Fruit fly (Drosophila melanogaster) whole organism, embryonic: ENCODE data around the gene CG3635.

ENCODE experiments used
- ATbp ChIP-seq: fragments of 200-800 bp; sonication (Bioruptor generic); optimal IDR thresholded peaks from 2 replicates; lab custom pipeline; 2017; ENCODE audit warnings: missing biosample characterization, mild to moderate bottlenecking, missing genetic modification characterization, missing genetic modification reagents
- Ada2b ChIP-seq: fragments of 200-800 bp; sonication (Bioruptor generic); IDR thresholded peaks from 2 replicates; pipeline ENCODE4 v1.3.6; 2022; ENCODE audit warnings: missing biosample characterization, missing genetic modification characterization
- Aef1 ChIP-seq: fragments of 200-800 bp; sonication (Bioruptor generic); IDR thresholded peaks from 3 replicates; pipeline ENCODE4 v1.3.6; 2022; ENCODE audit warnings: missing biosample characterization, missing genetic modification characterization
- B-H2 ChIP-seq: fragments of 200-800 bp; sonication (Bioruptor generic); optimal IDR thresholded peaks from 2 replicates; lab custom pipeline; 2018; ENCODE audit warnings: missing biosample characterization, mild to moderate bottlenecking, missing genetic modification characterization
- CG10267 ChIP-seq: fragments of 200-800 bp; sonication (Bioruptor generic); optimal IDR thresholded peaks from 2 replicates; lab custom pipeline; 2018; ENCODE audit warnings: missing biosample characterization, mild to moderate bottlenecking, missing genetic modification characterization, moderate library complexity
- CG1233 ChIP-seq: fragments of 200-800 bp; sonication (Bioruptor generic); optimal IDR thresholded peaks from 4 replicates; lab custom pipeline; 2018; ENCODE audit warnings: missing biosample characterization, mild to moderate bottlenecking, missing genetic modification characterization
- CG12659 ChIP-seq: fragments of 200-800 bp; sonication (Bioruptor generic); optimal IDR thresholded peaks from 3 replicates; lab custom pipeline; 2017; ENCODE audit warnings: mild to moderate bottlenecking, missing biosample characterization, missing genetic modification reagents, missing genetic modification characterization
- CG15011 ChIP-seq: fragments of 200-800 bp; sonication (Bioruptor generic); optimal IDR thresholded peaks from 3 replicates; lab custom pipeline; 2018; ENCODE audit warnings: missing biosample characterization, mild to moderate bottlenecking, missing genetic modification characterization
- CG15269 ChIP-seq: fragments of 200-800 bp; sonication (Bioruptor generic); optimal IDR thresholded peaks from 2 replicates; lab custom pipeline; 2018; ENCODE audit warnings: missing biosample characterization, mild to moderate bottlenecking, missing genetic modification characterization, moderate library complexity
- CG1603 ChIP-seq: fragments of 200-800 bp; sonication (Bioruptor generic); optimal IDR thresholded peaks from 2 replicates; lab custom pipeline; 2019; ENCODE audit warnings: missing biosample characterization, mild to moderate bottlenecking, missing genetic modification characterization, moderate library complexity
- CG16779 ChIP-seq: fragments of 200-800 bp; sonication (Bioruptor generic); IDR thresholded peaks from 2 replicates; pipeline ENCODE4 v1.3.6; 2022; ENCODE audit warnings: missing biosample characterization, missing genetic modification characterization
- CG17359 ChIP-seq: fragments of 200-800 bp; sonication (Bioruptor generic); optimal IDR thresholded peaks from 3 replicates; lab custom pipeline; 2018; ENCODE audit warnings: missing biosample characterization, mild to moderate bottlenecking, missing genetic modification characterization, moderate library complexity
- CG17568 ChIP-seq: fragments of 200-800 bp; sonication (Bioruptor generic); optimal IDR thresholded peaks from 2 replicates; lab custom pipeline; 2018; ENCODE audit warnings: missing biosample characterization, mild to moderate bottlenecking, missing genetic modification characterization, moderate library complexity
- CG18619 ChIP-seq: fragments of 200-800 bp; sonication (Bioruptor generic); optimal IDR thresholded peaks from 3 replicates; lab custom pipeline; 2017; ENCODE audit warnings: missing biosample characterization, mild to moderate bottlenecking, missing genetic modification characterization
- CG18764 ChIP-seq: fragments of 200-800 bp; sonication (Bioruptor generic); optimal IDR thresholded peaks from 3 replicates; lab custom pipeline; 2016; ENCODE audit warnings: missing biosample characterization, missing genetic modification characterization
- CG3163 ChIP-seq: fragments of 200-800 bp; sonication (Bioruptor generic); optimal IDR thresholded peaks from 3 replicates; lab custom pipeline; 2016; ENCODE audit warnings: missing biosample characterization, missing genetic modification characterization
- CG34224 ChIP-seq: fragments of 200-800 bp; sonication (Bioruptor generic); IDR thresholded peaks from 3 replicates; pipeline ENCODE4 v1.3.6; 2022; ENCODE audit warnings: missing biosample characterization, missing genetic modification characterization; ENCODE audit not compliant: partially characterized antibody
- CG5953 ChIP-seq: fragments of 200-800 bp; sonication (Bioruptor generic); IDR thresholded peaks from 2 replicates; pipeline ENCODE4 v1.3.6; 2022; ENCODE audit warnings: missing biosample characterization, missing genetic modification characterization
- CG6254 ChIP-seq: fragments of 200-800 bp; sonication (Bioruptor generic); optimal IDR thresholded peaks from 3 replicates; lab custom pipeline; 2017; ENCODE audit warnings: mild to moderate bottlenecking, missing biosample characterization, missing genetic modification reagents, missing genetic modification characterization
- CG7987 ChIP-seq: fragments of 200-800 bp; sonication (Bioruptor generic); optimal IDR thresholded peaks from 2 replicates; lab custom pipeline; 2018; ENCODE audit warnings: missing biosample characterization, mild to moderate bottlenecking, missing genetic modification characterization, moderate library complexity
- CG8290 ChIP-seq, 3 experiments: fragments of 200-800 bp; sonication (Bioruptor generic); optimal IDR thresholded peaks; 2 replicates each; lab custom pipeline; 2016 to 2019; ENCODE audit warnings: missing biosample characterization in 3 of 3, missing genetic modification characterization in 3 of 3, mild to moderate bottlenecking in 2 of 3, moderate library complexity in 1 of 3
- CG9609 ChIP-seq: fragments of 200-800 bp; sonication (Bioruptor generic); optimal IDR thresholded peaks from 3 replicates; lab custom pipeline; 2016; ENCODE audit warnings: missing biosample characterization, missing genetic modification characterization
- CG9797 ChIP-seq: fragments of 200-800 bp; sonication (Bioruptor generic); optimal IDR thresholded peaks from 3 replicates; lab custom pipeline; 2018; ENCODE audit warnings: missing biosample characterization, mild to moderate bottlenecking, missing genetic modification characterization
- CG9932 ChIP-seq: fragments of 200-800 bp; sonication (Bioruptor generic); IDR thresholded peaks from 2 replicates; pipeline ENCODE4 v1.3.6; 2022; ENCODE audit warnings: missing biosample characterization, missing genetic modification characterization
- Dp ChIP-seq: fragments of 200-800 bp; sonication (Bioruptor generic); optimal IDR thresholded peaks from 2 replicates; lab custom pipeline; 2018; ENCODE audit warnings: missing biosample characterization, mild to moderate bottlenecking, missing genetic modification characterization, moderate library complexity
- Ets97D ChIP-seq: fragments of 200-800 bp; sonication (Bioruptor generic); optimal IDR thresholded peaks from 3 replicates; lab custom pipeline; 2016; ENCODE audit warnings: missing biosample characterization, missing genetic modification characterization
- MTF-1 ChIP-seq: fragments of 200-800 bp; sonication (Bioruptor generic); optimal IDR thresholded peaks from 2 replicates; lab custom pipeline; 2018; ENCODE audit warnings: missing biosample characterization, mild to moderate bottlenecking, missing genetic modification characterization, borderline replicate concordance
- Med ChIP-seq: fragments of 200-800 bp; sonication (Bioruptor generic); peaks from one replicate; lab custom pipeline; 2016; ENCODE audit warnings: missing biosample characterization, missing genetic modification characterization, mild to moderate bottlenecking, inconsistent platforms, moderate library complexity
- NK7.1 ChIP-seq: fragments of 200-800 bp; sonication (Bioruptor generic); optimal IDR thresholded peaks from 3 replicates; lab custom pipeline; 2016; ENCODE audit warnings: missing biosample characterization, missing genetic modification characterization
- Neu2 ChIP-seq: fragments of 200-800 bp; sonication (Bioruptor generic); optimal IDR thresholded peaks from 3 replicates; lab custom pipeline; 2016; ENCODE audit warnings: missing biosample characterization, missing genetic modification characterization, borderline replicate concordance
- Opbp ChIP-seq: fragments of 200-800 bp; sonication (Bioruptor generic); IDR thresholded peaks from 3 replicates; pipeline ENCODE4 v1.3.6; 2022; ENCODE audit warnings: missing biosample characterization, missing genetic modification characterization; ENCODE audit not compliant: partially characterized antibody
- Sox102F ChIP-seq: fragments of 200-800 bp; sonication (Bioruptor generic); optimal IDR thresholded peaks from 2 replicates; lab custom pipeline; 2018; ENCODE audit warnings: missing biosample characterization, mild to moderate bottlenecking, missing genetic modification characterization, moderate library complexity
- Spps ChIP-seq: fragments of 200-800 bp; sonication (Bioruptor generic); optimal IDR thresholded peaks from 2 replicates; lab custom pipeline; 2018; ENCODE audit warnings: missing biosample characterization, mild to moderate bottlenecking, missing genetic modification characterization
- YL-1 ChIP-seq: fragments of 200-800 bp; sonication (Bioruptor generic); optimal IDR thresholded peaks from 3 replicates; lab custom pipeline; 2017; ENCODE audit warnings: missing biosample characterization, mild to moderate bottlenecking, missing genetic modification characterization
- ab ChIP-seq: fragments of 200-800 bp; sonication (Bioruptor generic); optimal IDR thresholded peaks from 2 replicates; lab custom pipeline; 2016; ENCODE audit warnings: missing biosample characterization, missing genetic modification characterization
- amos ChIP-seq: fragments of 200-800 bp; sonication (Bioruptor generic); IDR thresholded peaks from 2 replicates; pipeline ENCODE4 v1.3.6; 2022; ENCODE audit warnings: missing biosample characterization, missing genetic modification characterization; ENCODE audit not compliant: partially characterized antibody
- ase ChIP-seq: fragments of 200-800 bp; sonication (Bioruptor generic); IDR thresholded peaks from 3 replicates; pipeline ENCODE4 v1.3.6; 2022; ENCODE audit warnings: missing biosample characterization, missing genetic modification characterization
- ash1 ChIP-seq: fragments of 200-800 bp; sonication (Bioruptor generic); optimal IDR thresholded peaks from 2 replicates; lab custom pipeline; 2018; ENCODE audit warnings: missing biosample characterization, mild to moderate bottlenecking, missing genetic modification characterization
- bowl ChIP-seq: fragments of 200-800 bp; sonication (Bioruptor generic); IDR thresholded peaks from 2 replicates; pipeline ENCODE4 v1.3.6; 2022; ENCODE audit warnings: missing biosample characterization, missing genetic modification characterization
- ewg ChIP-seq: fragments of 200-800 bp; sonication (Bioruptor generic); optimal IDR thresholded peaks from 3 replicates; lab custom pipeline; 2017; ENCODE audit warnings: mild to moderate bottlenecking, missing biosample characterization, missing genetic modification reagents, missing genetic modification characterization
- jing ChIP-seq: fragments of 200-800 bp; sonication (Bioruptor generic); optimal IDR thresholded peaks from 2 replicates; lab custom pipeline; 2018; ENCODE audit warnings: missing biosample characterization, mild to moderate bottlenecking, missing genetic modification characterization
- lbe ChIP-seq: fragments of 200-800 bp; sonication (Bioruptor generic); optimal IDR thresholded peaks from 2 replicates; lab custom pipeline; 2016; ENCODE audit warnings: missing biosample characterization, mild to moderate bottlenecking, missing genetic modification characterization
- nom ChIP-seq: fragments of 200-800 bp; sonication (Bioruptor generic); optimal IDR thresholded peaks from 2 replicates; lab custom pipeline; 2017; ENCODE audit warnings: missing biosample characterization, missing genetic modification characterization, mild to moderate bottlenecking, moderate library complexity, missing genetic modification reagents
- pnt ChIP-seq: fragments of 200-800 bp; sonication (Bioruptor generic); optimal IDR thresholded peaks from 3 replicates; lab custom pipeline; 2016; ENCODE audit warnings: missing biosample characterization, missing genetic modification characterization
- pros ChIP-seq: fragments of 200-800 bp; sonication (Bioruptor generic); optimal IDR thresholded peaks from 3 replicates; lab custom pipeline; 2019; ENCODE audit warnings: missing biosample characterization, mild to moderate bottlenecking, missing genetic modification characterization, moderate library complexity
- slbo ChIP-seq: fragments of 200-800 bp; sonication (Bioruptor generic); IDR thresholded peaks from 2 replicates; pipeline ENCODE4 v1.3.6; 2022; ENCODE audit warnings: missing biosample characterization, missing genetic modification characterization
- stwl ChIP-seq: fragments of 200-800 bp; sonication (Bioruptor generic); optimal IDR thresholded peaks from 3 replicates; lab custom pipeline; 2018; ENCODE audit warnings: missing biosample characterization, mild to moderate bottlenecking, missing genetic modification characterization, moderate library complexity
- tgo ChIP-seq: fragments of 200-800 bp; sonication (Bioruptor generic); IDR thresholded peaks from 3 replicates; pipeline ENCODE4 v1.3.6; 2022; ENCODE audit warnings: missing biosample characterization, missing genetic modification characterization
- usp ChIP-seq: fragments of >200 bp; optimal IDR thresholded peaks from 2 replicates; lab custom pipeline; 2017; ENCODE audit warnings: missing biosample characterization, missing genetic modification characterization

CG3635 gene

DNA sequence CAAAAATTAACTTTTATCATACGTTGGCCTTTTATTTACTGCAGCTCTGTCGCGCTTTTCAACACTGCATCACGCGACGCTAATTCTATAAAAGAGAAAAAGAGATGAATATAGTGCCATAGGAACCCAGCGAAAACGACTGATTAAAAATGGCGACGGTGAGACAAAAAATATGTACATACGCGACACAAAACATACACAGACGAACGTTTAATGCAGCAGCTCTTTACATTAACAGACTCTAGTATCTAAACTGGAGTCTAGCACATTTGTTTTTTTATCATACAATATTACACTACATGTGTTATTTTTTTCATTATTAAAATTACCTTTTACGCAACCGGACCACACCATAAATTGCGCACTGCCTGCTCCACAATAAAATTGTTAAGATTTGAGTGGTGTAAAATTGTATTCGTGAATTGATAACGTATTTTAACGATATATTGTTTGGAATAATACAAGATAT is 6.6 kb upstream of the CG3635 start (continued):
- TF ChIP-seq CG18619 (GFP tag; lab: Kevin White, UChicago) (peak; percentile 2), NK7.1 (no peak), CG17359 (tag; lab: Kevin White, UChicago) (no peak), amos (GFP tag; lab: Robert Waterston, UW) (no peak), CG15011 (no peak), bowl (GFP tag; lab: Robert Waterston, UW) (no peak), Dp (GFP tag; lab: Kevin White, UChicago) (no peak), CG8290 (GFP tag; optimal IDR thresholded peaks at IDR 0.05; lab: Kevin White, UChicago) (no peak), CG8290 (tag; optimal IDR thresholded peaks at IDR 0.05; lab: Kevin White, UChicago) (peak in 1 of 2 experiments; percentile 35), CG10267 (tag; lab: Kevin White, UChicago) (peak; percentile 91), Ada2b (no peak), pnt (no peak), ab (GFP tag; lab: Kevin White, UChicago) (no peak), nom (GFP tag; lab: Kevin White, UChicago) (peak; percentile 10), Opbp (0 out of 3 replicates have a peak, but pooled peaks have one; percentile 11), pros (no peak), Ets97D (GFP tag; lab: Kevin White, UChicago) (no peak), stwl (tag; lab: Kevin White, UChicago) (peak; percentile 62), CG16779 (GFP tag; lab: Robert Waterston, UW) (no peak), lbe (peak; percentile 45), Sox102F (GFP tag; lab: Kevin White, UChicago) (no peak), slbo (GFP tag; lab: Robert Waterston, UW) (no peak; the same call in 1 of the 2 replicates), Spps (tag; lab: Kevin White, UChicago) (no peak), CG1233 (GFP tag; lab: Kevin White, UChicago) (peak; percentile 28), ash1 (GFP tag; lab: Kevin White, UChicago) (no peak), Med (peak; percentile 83), CG3163 (GFP tag; lab: Kevin White, UChicago) (no peak), ewg (GFP tag; lab: Kevin White, UChicago) (no peak), B-H2 (GFP tag; lab: Kevin White, UChicago) (peak; percentile 53), CG18764 (GFP tag; lab: Kevin White, UChicago) (peak; percentile 29), CG34224 (GFP tag; lab: Robert Waterston, UW) (peak; percentile 31; the same call in 1 of the 3 replicates), usp (no peak), CG9932 (GFP tag; lab: Robert Waterston, UW) (no peak; the same call in 1 of the 2 replicates), CG15269 (tag; lab: Kevin White, UChicago) (no peak), CG6254 (GFP tag; lab: Kevin White, UChicago) (no peak), CG12659 (peak; percentile 59), CG17568 (GFP tag; lab: Kevin White, UChicago) (no peak), CG7987 (GFP tag; lab: Kevin White, UChicago) (no peak), CG9609 (peak; percentile 5), jing (GFP tag; lab: Kevin White, UChicago) (no peak), CG5953 (no peak), tgo (GFP tag; lab: Robert Waterston, UW) (no peak), ase (GFP tag; lab: Robert Waterston, UW) (no peak), ATbp (GFP tag; lab: Kevin White, UChicago) (no peak), MTF-1 (GFP tag; lab: Kevin White, UChicago) (no peak), CG9797 (GFP tag; lab: Kevin White, UChicago) (no peak), CG1603 (peak; percentile 4), Neu2 (GFP tag; lab: Kevin White, UChicago) (no peak), YL-1 (GFP tag; lab: Kevin White, UChicago) (peak; percentile 97), Aef1 (GFP tag; lab: Robert Waterston, UW) (no peak)
